Fruit fly (Drosophila melanogaster) whole organism, embryonic: ENCODE measurements around the gene cher.

Experiments used
- Atf3 ChIP-seq: fragments of 200-800 bp; sonication (Bioruptor generic); optimal IDR thresholded peaks from 3 replicates; lab custom pipeline; 2016; ENCODE audit warnings: missing biosample characterization, missing genetic modification characterization
- Bgb ChIP-seq: fragments of 200-800 bp; sonication (Bioruptor generic); IDR thresholded peaks from 2 replicates; pipeline ENCODE4 v1.3.6; 2022; ENCODE audit warnings: missing biosample characterization, missing genetic modification characterization; ENCODE audit not compliant: partially characterized antibody
- CG10543 ChIP-seq: fragments of 200-800 bp; sonication (Bioruptor generic); optimal IDR thresholded peaks from 3 replicates; lab custom pipeline; 2017; ENCODE audit warnings: missing biosample characterization, mild to moderate bottlenecking, missing genetic modification characterization, moderate library complexity
- CG12299 ChIP-seq: fragments of 200-800 bp; sonication (Bioruptor generic); optimal IDR thresholded peaks from 2 replicates; lab custom pipeline; 2018; ENCODE audit warnings: missing biosample characterization, mild to moderate bottlenecking, missing genetic modification characterization
- CG12769 ChIP-seq: fragments of 200-800 bp; sonication (Bioruptor generic); optimal IDR thresholded peaks from 2 replicates; lab custom pipeline; 2019; ENCODE audit warnings: missing biosample characterization, mild to moderate bottlenecking, missing genetic modification characterization, moderate library complexity
- CG13296 ChIP-seq: fragments of 200-800 bp; sonication (Bioruptor generic); optimal IDR thresholded peaks from 3 replicates; lab custom pipeline; 2018; ENCODE audit warnings: missing biosample characterization, mild to moderate bottlenecking, missing genetic modification characterization
- CG13894 ChIP-seq: fragments of 200-800 bp; sonication (Bioruptor generic); optimal IDR thresholded peaks from 3 replicates; lab custom pipeline; 2018; ENCODE audit warnings: missing biosample characterization, mild to moderate bottlenecking, missing genetic modification characterization, moderate library complexity
- CG1529 ChIP-seq: fragments of 200-800 bp; sonication (Bioruptor generic); optimal IDR thresholded peaks from 3 replicates; lab custom pipeline; 2018; ENCODE audit warnings: missing biosample characterization, missing genetic modification characterization
- CG1603 ChIP-seq: fragments of 200-800 bp; sonication (Bioruptor generic); optimal IDR thresholded peaks from 2 replicates; lab custom pipeline; 2019; ENCODE audit warnings: missing biosample characterization, mild to moderate bottlenecking, missing genetic modification characterization, moderate library complexity
- CG7556 ChIP-seq: fragments of 200-800 bp; sonication (Bioruptor generic); optimal IDR thresholded peaks from 2 replicates; lab custom pipeline; 2017; ENCODE audit warnings: missing biosample characterization, mild to moderate bottlenecking, missing genetic modification characterization
- CG7839 ChIP-seq: fragments of 200-800 bp; sonication (Bioruptor generic); optimal IDR thresholded peaks from 3 replicates; lab custom pipeline; 2018; ENCODE audit warnings: missing biosample characterization, mild to moderate bottlenecking, missing genetic modification characterization, moderate library complexity
- CG8290 ChIP-seq, 3 experiments: fragments of 200-800 bp; sonication (Bioruptor generic); optimal IDR thresholded peaks; 2 replicates each; lab custom pipeline; 2016 to 2019; ENCODE audit warnings: missing biosample characterization in 3 of 3, missing genetic modification characterization in 3 of 3, mild to moderate bottlenecking in 2 of 3, moderate library complexity in 1 of 3
- CG9437 ChIP-seq: fragments of 200-800 bp; sonication (Bioruptor generic); optimal IDR thresholded peaks from 2 replicates; lab custom pipeline; 2018; ENCODE audit warnings: missing biosample characterization, mild to moderate bottlenecking, missing genetic modification characterization
- CG9797 ChIP-seq: fragments of 200-800 bp; sonication (Bioruptor generic); optimal IDR thresholded peaks from 3 replicates; lab custom pipeline; 2018; ENCODE audit warnings: missing biosample characterization, mild to moderate bottlenecking, missing genetic modification characterization
- CG9932 ChIP-seq: fragments of 200-800 bp; sonication (Bioruptor generic); IDR thresholded peaks from 2 replicates; pipeline ENCODE4 v1.3.6; 2022; ENCODE audit warnings: missing biosample characterization, missing genetic modification characterization
- Dp ChIP-seq: fragments of 200-800 bp; sonication (Bioruptor generic); optimal IDR thresholded peaks from 2 replicates; lab custom pipeline; 2018; ENCODE audit warnings: missing biosample characterization, mild to moderate bottlenecking, missing genetic modification characterization, moderate library complexity
- E2f2 ChIP-seq: fragments of 200-800 bp; sonication (Bioruptor generic); IDR thresholded peaks from 2 replicates; pipeline ENCODE4 v1.3.6; 2022; ENCODE audit warnings: missing biosample characterization, missing genetic modification characterization
- Fer1 ChIP-seq: fragments of 200-800 bp; sonication (Bioruptor generic); optimal IDR thresholded peaks from 2 replicates; lab custom pipeline; 2017; ENCODE audit warnings: missing biosample characterization, mild to moderate bottlenecking, missing genetic modification characterization
- Gsc ChIP-seq: fragments of 200-800 bp; sonication (Bioruptor generic); IDR thresholded peaks from 2 replicates; pipeline ENCODE4 v1.3.6; 2022; ENCODE audit warnings: missing biosample characterization, missing genetic modification characterization
- Med ChIP-seq: fragments of 200-800 bp; sonication (Bioruptor generic); peaks from one replicate; lab custom pipeline; 2016; ENCODE audit warnings: missing biosample characterization, missing genetic modification characterization, mild to moderate bottlenecking, inconsistent platforms, moderate library complexity
- Nf-YC ChIP-seq: fragments of 200-800 bp; optimal IDR thresholded peaks from 3 replicates; lab custom pipeline; 2019; ENCODE audit warnings: missing biosample characterization, mild to moderate bottlenecking, missing genetic modification characterization, moderate library complexity
- NfI ChIP-seq: fragments of 200-800 bp; sonication (Bioruptor generic); optimal IDR thresholded peaks from 3 replicates; lab custom pipeline; 2018; ENCODE audit warnings: missing biosample characterization, mild to moderate bottlenecking, missing genetic modification characterization, moderate library complexity
- Pdp1 ChIP-seq, 2 experiments: fragments of 200-800 bp; sonication (Bioruptor generic); optimal IDR thresholded peaks; 3 replicates each; lab custom pipeline; 2016; ENCODE audit warnings: missing biosample characterization in 2 of 2, missing genetic modification characterization in 2 of 2, mild to moderate bottlenecking in 1 of 2, moderate library complexity in 1 of 2
- Scr ChIP-seq: fragments of 200-800 bp; sonication (Bioruptor generic); IDR thresholded peaks from 2 replicates; pipeline ENCODE4 v1.3.6; 2022; ENCODE audit warnings: missing biosample characterization, missing genetic modification characterization; ENCODE audit not compliant: partially characterized antibody
- Sox102F ChIP-seq: fragments of 200-800 bp; sonication (Bioruptor generic); optimal IDR thresholded peaks from 2 replicates; lab custom pipeline; 2018; ENCODE audit warnings: missing biosample characterization, mild to moderate bottlenecking, missing genetic modification characterization, moderate library complexity
- cg ChIP-seq: fragments of 200-800 bp; sonication (Bioruptor generic); optimal IDR thresholded peaks from 3 replicates; lab custom pipeline; 2019; ENCODE audit warnings: missing biosample characterization, mild to moderate bottlenecking, missing genetic modification characterization, moderate library complexity
- chinmo ChIP-seq: fragments of 200-800 bp; sonication (Bioruptor generic); IDR thresholded peaks from 4 replicates; pipeline ENCODE4 v1.3.6; 2022; ENCODE audit warnings: missing biosample characterization, missing genetic modification characterization; ENCODE audit not compliant: partially characterized antibody
- ftz-f1 ChIP-seq: fragments of 200-800 bp; sonication (Bioruptor generic); optimal IDR thresholded peaks from 2 replicates; lab custom pipeline; 2016; ENCODE audit warnings: missing biosample characterization, missing genetic modification characterization
- gro ChIP-seq: fragments of 200-800 bp; sonication (Bioruptor generic); optimal IDR thresholded peaks from 2 replicates; lab custom pipeline; 2016; ENCODE audit warnings: missing biosample characterization, missing genetic modification characterization
- lab ChIP-seq: fragments of 200-800 bp; sonication (Bioruptor generic); optimal IDR thresholded peaks from 3 replicates; lab custom pipeline; 2017; ENCODE audit warnings: missing biosample characterization, missing genetic modification characterization, mild to moderate bottlenecking, moderate library complexity, missing genetic modification reagents
- lbe ChIP-seq: fragments of 200-800 bp; sonication (Bioruptor generic); optimal IDR thresholded peaks from 2 replicates; lab custom pipeline; 2016; ENCODE audit warnings: missing biosample characterization, mild to moderate bottlenecking, missing genetic modification characterization
- mirr ChIP-seq: fragments of 200-800 bp; sonication (Bioruptor generic); optimal IDR thresholded peaks from 3 replicates; lab custom pipeline; 2018; ENCODE audit warnings: missing biosample characterization, mild to moderate bottlenecking, missing genetic modification characterization
- nerfin-1 ChIP-seq: fragments of 200-800 bp; sonication (Bioruptor generic); optimal IDR thresholded peaks from 3 replicates; lab custom pipeline; 2019; ENCODE audit warnings: missing biosample characterization, mild to moderate bottlenecking, missing genetic modification characterization, moderate library complexity
- otp ChIP-seq: fragments of 200-800 bp; sonication (Bioruptor generic); IDR thresholded peaks from 3 replicates; pipeline ENCODE4, ENCODE4 v1.3.6; 2022; ENCODE audit warnings: missing biosample characterization, missing genetic modification characterization
- pfk ChIP-seq: fragments of 200-800 bp; sonication (Bioruptor generic); optimal IDR thresholded peaks from 2 replicates; lab custom pipeline; 2018; ENCODE audit warnings: missing biosample characterization, mild to moderate bottlenecking, missing genetic modification characterization, moderate library complexity
- sc ChIP-seq, 3 experiments: fragments of >200 bp in 2 of 3; fragments of 200-800 bp in 1 of 3; sonication (Bioruptor generic) in 1 of 3; optimal IDR thresholded peaks; 2 replicates in 2 of 3; 3 replicates in 1 of 3; lab custom pipeline; 2017; ENCODE audit warnings: mild to moderate bottlenecking in 1 of 3, missing biosample characterization in 1 of 3, missing genetic modification characterization in 1 of 3, missing genetic modification reagents in 1 of 3
- sd ChIP-seq: fragments of 200-800 bp; sonication (Bioruptor generic); optimal IDR thresholded peaks from 3 replicates; lab custom pipeline; 2018; ENCODE audit warnings: missing biosample characterization, mild to moderate bottlenecking, missing genetic modification characterization, moderate library complexity
- sim ChIP-seq: fragments of 200-800 bp; sonication (Bioruptor generic); IDR thresholded peaks from 2 replicates; pipeline ENCODE4 v1.3.6; 2022; ENCODE audit warnings: missing biosample characterization, missing genetic modification characterization
- sug ChIP-seq: fragments of 200-800 bp; optimal IDR thresholded peaks from 2 replicates; lab custom pipeline; 2019; ENCODE audit warnings: missing biosample characterization, mild to moderate bottlenecking, missing genetic modification characterization, moderate library complexity
- unc-4 ChIP-seq: fragments of 200-800 bp; sonication (Bioruptor generic); IDR thresholded peaks from 2 replicates; pipeline ENCODE4 v1.3.6; 2022; ENCODE audit warnings: missing biosample characterization, missing genetic modification characterization; ENCODE audit not compliant: partially characterized antibody
- vvl ChIP-seq: fragments of 200-800 bp; sonication (Bioruptor generic); IDR thresholded peaks from 2 replicates; pipeline ENCODE4 v1.3.6; 2022; ENCODE audit warnings: missing biosample characterization, missing genetic modification characterization

cher gene

DNA sequence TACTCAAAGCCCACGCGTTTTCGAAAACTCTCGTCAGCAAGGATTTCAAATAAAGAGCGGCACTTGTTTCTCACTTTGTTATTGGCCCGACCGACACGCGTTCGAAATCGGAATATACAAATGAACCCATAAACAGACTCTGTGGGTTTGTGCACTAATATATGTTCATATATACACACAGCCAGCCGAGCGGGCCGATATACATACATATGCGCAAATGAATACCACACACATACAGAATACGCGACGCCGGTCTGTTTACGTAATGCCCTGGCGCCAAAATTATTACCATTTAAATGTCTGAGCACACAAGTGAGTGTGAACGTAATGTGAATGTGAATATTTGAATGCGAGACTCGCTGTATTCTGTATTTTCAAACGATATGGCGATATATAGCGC is 57.5 kb downstream of the cher start:
- TF ChIP-seq cg (GFP tag; lab: Kevin White, UChicago) = peak; percentile 73
- peak in 1 of 2 experiments; percentile 98 for TF ChIP-seq Pdp1 (GFP tag; optimal IDR thresholded peaks at IDR 0.05; lab: Kevin White, UChicago)
- TF ChIP-seq vvl (GFP tag; lab: Robert Waterston, UW) = peak; percentile 58; the same call in 1 of the 2 replicates
- TF ChIP-seq chinmo (GFP tag; lab: Robert Waterston, UW) = peak; percentile 86; the same call in 3 of the 4 replicates
- no peak for TF ChIP-seq CG1529
- peak; percentile 8 for TF ChIP-seq sug (tag; lab: Kevin White, UChicago)
- peak; percentile 54 for TF ChIP-seq CG12769
- TF ChIP-seq Bgb (GFP tag; lab: Robert Waterston, UW) = 0 out of 2 replicates have a peak, but pooled peaks have one; percentile 20
- no peak for TF ChIP-seq sim (GFP tag; lab: Robert Waterston, UW)
- no peak for TF ChIP-seq CG7839
- no peak for TF ChIP-seq Sox102F (GFP tag; lab: Kevin White, UChicago)
- no peak for TF ChIP-seq Atf3
- no peak for TF ChIP-seq Gsc (GFP tag; lab: Robert Waterston, UW)
- TF ChIP-seq sc (optimal IDR thresholded peaks at IDR 0.05; lab: Kevin White, UChicago) = no peak
- TF ChIP-seq sc (GFP tag; optimal IDR thresholded peaks at IDR 0.05; lab: Kevin White, UChicago) = no peak
- no peak for TF ChIP-seq CG12299 (tag; lab: Kevin White, UChicago)
- no peak for TF ChIP-seq lbe
- TF ChIP-seq nerfin-1 (tag; lab: Kevin White, UChicago) = no peak
- TF ChIP-seq Nf-YC (tag; lab: Kevin White, UChicago) = peak; percentile 40
- peak; percentile 14; the same call in 1 of the 2 replicates for TF ChIP-seq Scr (GFP tag; lab: Robert Waterston, UW)
- no peak for TF ChIP-seq CG7556 (GFP tag; lab: Kevin White, UChicago)
- peak; percentile 8 for TF ChIP-seq CG13296
- peak; percentile 69 for TF ChIP-seq CG13894 (tag; lab: Kevin White, UChicago)
- no peak for TF ChIP-seq CG8290 (GFP tag; optimal IDR thresholded peaks at IDR 0.05; lab: Kevin White, UChicago)
- peak in 1 of 2 experiments; percentile 40 for TF ChIP-seq CG8290 (tag; optimal IDR thresholded peaks at IDR 0.05; lab: Kevin White, UChicago)
- TF ChIP-seq CG9932 (GFP tag; lab: Robert Waterston, UW) = no peak
- peak; percentile 51 for TF ChIP-seq gro (GFP tag; lab: Kevin White, UChicago)
- TF ChIP-seq otp (GFP tag; lab: Robert Waterston, UW) = no peak
- no peak for TF ChIP-seq NfI (GFP tag; lab: Kevin White, UChicago)
- peak; percentile 83 for TF ChIP-seq Med (GFP tag; lab: Kevin White, UChicago)
- peak; percentile 43 for TF ChIP-seq Dp (GFP tag; lab: Kevin White, UChicago)
- peak; percentile 5 for TF ChIP-seq lab
- TF ChIP-seq ftz-f1 (GFP tag; lab: Kevin White, UChicago) = no peak
- TF ChIP-seq CG9437 (GFP tag; lab: Kevin White, UChicago) = peak; percentile 83
- no peak for TF ChIP-seq CG1603
- no peak for TF ChIP-seq Fer1
- peak; percentile 45 for TF ChIP-seq CG10543
- TF ChIP-seq pfk (GFP tag; lab: Kevin White, UChicago) = no peak
- peak; percentile 69 for TF ChIP-seq E2f2
- peak; percentile 44 for TF ChIP-seq mirr (GFP tag; lab: Kevin White, UChicago)
- TF ChIP-seq CG9797 (GFP tag; lab: Kevin White, UChicago) = no peak
- 0 out of 2 replicates have a peak, but pooled peaks have one; percentile 17 for TF ChIP-seq unc-4
- peak; percentile 79 for TF ChIP-seq sd (tag; lab: Kevin White, UChicago)
